Worm (Caenorhabditis elegans) whole organism, early embryonic: ENCODE data around the gene egl-46.

Experiments used
- aly-1 ChIP-seq: sonication (generic microtip); optimal IDR thresholded peaks from 2 replicates; lab custom pipeline; 2016; ENCODE audit warnings: missing genetic modification characterization, missing compliant biosample characterization
- ama-1 ChIP-seq: fragments of 150-350 bp; optimal IDR thresholded peaks from 2 replicates; lab custom pipeline; 2014
- flt-1 ChIP-seq: fragments of 200-800 bp; sonication (Bioruptor generic); IDR thresholded peaks from 2 replicates; pipeline ENCODE4 v1.3.6; 2022; ENCODE audit warnings: missing genetic modification characterization, missing compliant biosample characterization
- scrt-1 ChIP-seq: fragments of 200-800 bp; sonication (Bioruptor generic); IDR thresholded peaks from 2 replicates; pipeline ENCODE4 v1.3.6; 2022; ENCODE audit warnings: missing genetic modification characterization, missing compliant biosample characterization
- tra-4 ChIP-seq: sonication (generic microtip); optimal IDR thresholded peaks from 2 replicates; lab custom pipeline; 2017; ENCODE audit warnings: missing genetic modification characterization, missing compliant biosample characterization

DNA sequence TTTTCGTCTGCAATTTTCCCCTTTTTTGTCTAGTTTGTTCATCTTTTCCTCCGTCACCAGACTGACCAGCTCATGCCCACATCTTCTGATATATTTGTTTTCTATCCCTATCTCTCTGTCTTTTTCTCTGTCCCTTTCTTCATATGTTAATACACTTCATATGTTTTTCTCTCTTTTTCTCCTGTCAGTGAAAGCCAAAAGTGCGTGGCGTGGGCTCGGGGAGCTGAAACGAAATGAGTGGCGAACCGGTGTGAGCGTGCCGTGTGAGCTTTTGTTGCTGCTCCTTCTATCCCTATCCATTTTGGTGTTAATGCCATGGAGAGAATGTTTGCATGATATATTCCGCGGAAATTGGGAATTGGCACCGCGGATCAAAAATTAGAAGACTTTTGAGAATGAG is 49.5 kb downstream of the egl-46 start:
- TF ChIP-seq aly-1 (tag; lab: Kevin White, UChicago) (no peak), ama-1 (no peak), scrt-1 (GFP tag; lab: Robert Waterston, UW) (no peak), flt-1 (no peak), tra-4 (no peak)
